Fruit fly (Drosophila melanogaster) whole organism, embryonic: ENCODE data around the gene CG18095.

Source experiments
- CG8089 ChIP-seq: fragments of 200-800 bp; sonication (Bioruptor generic); optimal IDR thresholded peaks from 3 replicates; lab custom pipeline; 2016; ENCODE audit warnings: missing biosample characterization, missing genetic modification characterization
- Spps ChIP-seq: fragments of 200-800 bp; sonication (Bioruptor generic); optimal IDR thresholded peaks from 2 replicates; lab custom pipeline; 2018; ENCODE audit warnings: missing biosample characterization, mild to moderate bottlenecking, missing genetic modification characterization
- Usf ChIP-seq: fragments of 200-800 bp; sonication (Bioruptor generic); optimal IDR thresholded peaks from 2 replicates; lab custom pipeline; 2017; ENCODE audit warnings: missing genotype, missing biosample characterization, missing genetic modification characterization
- fd3F ChIP-seq: fragments of 200-800 bp; sonication (Bioruptor generic); optimal IDR thresholded peaks from 2 replicates; lab custom pipeline; 2018; ENCODE audit warnings: missing biosample characterization, mild to moderate bottlenecking, missing genetic modification characterization, moderate library complexity
- stc ChIP-seq: fragments of 200-800 bp; sonication (Bioruptor generic); IDR thresholded peaks from 2 replicates; pipeline ENCODE4 v1.3.6; 2022; ENCODE audit warnings: missing biosample characterization, missing genetic modification characterization

dm6 chr2L:14020108-14020507, 11.2 kb downstream of the CG18095 start, which contains the start of gene NimC3:
- no peak for TF ChIP-seq Spps
- no peak for TF ChIP-seq stc (GFP tag; lab: Robert Waterston, UW)
- TF ChIP-seq fd3F (GFP tag; lab: Kevin White, UChicago) = no peak
- no peak for TF ChIP-seq Usf (GFP tag; lab: Kevin White, UChicago)
- no peak for TF ChIP-seq CG8089 (GFP tag; lab: Kevin White, UChicago)
